Fruit fly (Drosophila melanogaster) whole organism, embryonic: ENCODE results near the gene CG32939.

Experiments used
- Bdp1 ChIP-seq: fragments of 200-800 bp; sonication (Bioruptor generic); optimal IDR thresholded peaks from 3 replicates; lab custom pipeline; 2016; ENCODE audit warnings: missing biosample characterization, missing genetic modification characterization
- CG10979 ChIP-seq: fragments of 200-800 bp; sonication (Bioruptor generic); optimal IDR thresholded peaks from 2 replicates; lab custom pipeline; 2018; ENCODE audit warnings: missing biosample characterization, mild to moderate bottlenecking, missing genetic modification characterization, moderate library complexity
- CG11247 ChIP-seq: fragments of 200-800 bp; sonication (Bioruptor generic); IDR thresholded peaks from 2 replicates; pipeline ENCODE4 v1.3.6; 2022; ENCODE audit warnings: missing biosample characterization, missing genetic modification characterization
- CG12155 ChIP-seq: fragments of 200-800 bp; sonication (Bioruptor generic); optimal IDR thresholded peaks from 3 replicates; lab custom pipeline; 2016; ENCODE audit warnings: missing biosample characterization, missing genetic modification characterization
- CG12236 ChIP-seq: fragments of 200-800 bp; sonication (Bioruptor generic); optimal IDR thresholded peaks from 2 replicates; lab custom pipeline; 2016; ENCODE audit warnings: missing biosample characterization, missing genetic modification characterization
- CG12391 ChIP-seq: fragments of 200-800 bp; sonication (Bioruptor generic); optimal IDR thresholded peaks from 3 replicates; lab custom pipeline; 2018; ENCODE audit warnings: missing biosample characterization, mild to moderate bottlenecking, missing genetic modification characterization, moderate library complexity
- CG16813 ChIP-seq: fragments of 200-800 bp; sonication (Bioruptor generic); IDR thresholded peaks from 3 replicates; pipeline ENCODE4 v1.3.6; 2022; ENCODE audit warnings: missing biosample characterization, missing genetic modification characterization; ENCODE audit not compliant: partially characterized antibody
- CG17359 ChIP-seq: fragments of 200-800 bp; sonication (Bioruptor generic); optimal IDR thresholded peaks from 3 replicates; lab custom pipeline; 2018; ENCODE audit warnings: missing biosample characterization, mild to moderate bottlenecking, missing genetic modification characterization, moderate library complexity
- CG18619 ChIP-seq: fragments of 200-800 bp; sonication (Bioruptor generic); optimal IDR thresholded peaks from 3 replicates; lab custom pipeline; 2017; ENCODE audit warnings: missing biosample characterization, mild to moderate bottlenecking, missing genetic modification characterization
- CG2712 ChIP-seq: fragments of 200-800 bp; optimal IDR thresholded peaks from 3 replicates; lab custom pipeline; 2019; ENCODE audit warnings: missing biosample characterization, mild to moderate bottlenecking, missing genetic modification characterization, moderate library complexity
- CG3163 ChIP-seq: fragments of 200-800 bp; sonication (Bioruptor generic); optimal IDR thresholded peaks from 3 replicates; lab custom pipeline; 2016; ENCODE audit warnings: missing biosample characterization, missing genetic modification characterization
- CG32532 ChIP-seq: fragments of 200-800 bp; sonication (Bioruptor generic); IDR thresholded peaks from 2 replicates; pipeline ENCODE4 v1.3.6; 2022; ENCODE audit warnings: missing biosample characterization, missing genetic modification characterization
- CG33557 ChIP-seq: fragments of 200-800 bp; sonication (Bioruptor generic); optimal IDR thresholded peaks from 2 replicates; lab custom pipeline; 2019; ENCODE audit warnings: missing biosample characterization, mild to moderate bottlenecking, missing genetic modification characterization, moderate library complexity
- CG4282 ChIP-seq: fragments of 200-800 bp; sonication (Bioruptor generic); optimal IDR thresholded peaks from 2 replicates; lab custom pipeline; 2016; ENCODE audit warnings: missing biosample characterization, missing genetic modification characterization
- CG6813 ChIP-seq: fragments of 200-800 bp; sonication (Bioruptor generic); optimal IDR thresholded peaks from 2 replicates; lab custom pipeline; 2017; ENCODE audit warnings: missing biosample characterization, missing genetic modification characterization, mild to moderate bottlenecking, moderate library complexity, missing genetic modification reagents
- CG7357 ChIP-seq: fragments of 200-800 bp; sonication (Bioruptor generic); IDR thresholded peaks from 3 replicates; pipeline ENCODE4 v1.3.6; 2022; ENCODE audit warnings: missing biosample characterization, missing genetic modification characterization
- CG7786 ChIP-seq: fragments of 200-800 bp; sonication (Bioruptor generic); optimal IDR thresholded peaks from 2 replicates; lab custom pipeline; 2016; ENCODE audit warnings: missing biosample characterization, missing genetic modification characterization
- CG8290 ChIP-seq, 3 experiments: fragments of 200-800 bp; sonication (Bioruptor generic); optimal IDR thresholded peaks; 2 replicates each; lab custom pipeline; 2016 to 2019; ENCODE audit warnings: missing biosample characterization in 3 of 3, missing genetic modification characterization in 3 of 3, mild to moderate bottlenecking in 2 of 3, moderate library complexity in 1 of 3
- CG8944 ChIP-seq: fragments of 200-800 bp; sonication (Bioruptor generic); optimal IDR thresholded peaks from 3 replicates; lab custom pipeline; 2016; ENCODE audit warnings: missing biosample characterization, missing genetic modification characterization
- CG9727 ChIP-seq: fragments of 200-800 bp; sonication (Bioruptor generic); optimal IDR thresholded peaks from 3 replicates; lab custom pipeline; 2017; ENCODE audit warnings: missing biosample characterization, mild to moderate bottlenecking, missing genetic modification characterization
- CrebB ChIP-seq: fragments of 200-800 bp; sonication (Bioruptor generic); optimal IDR thresholded peaks from 3 replicates; lab custom pipeline; 2018; ENCODE audit warnings: missing biosample characterization, mild to moderate bottlenecking, missing genetic modification characterization
- Ets65A ChIP-seq: fragments of 200-800 bp; sonication (Bioruptor generic); peaks from one replicate; lab custom pipeline; 2016; ENCODE audit warnings: missing biosample characterization, missing genetic modification characterization
- Fer1 ChIP-seq: fragments of 200-800 bp; sonication (Bioruptor generic); optimal IDR thresholded peaks from 2 replicates; lab custom pipeline; 2017; ENCODE audit warnings: missing biosample characterization, mild to moderate bottlenecking, missing genetic modification characterization
- Hr51 ChIP-seq, 2 experiments: fragments of 200-800 bp; sonication (Bioruptor generic); optimal IDR thresholded peaks; 2 replicates in 1 of 2; 3 replicates in 1 of 2; lab custom pipeline; 2016 to 2018; ENCODE audit warnings: missing biosample characterization in 2 of 2, missing genetic modification characterization in 2 of 2, mild to moderate bottlenecking in 1 of 2, moderate library complexity in 1 of 2
- Lhr ChIP-seq: fragments of 200-800 bp; sonication (Bioruptor generic); optimal IDR thresholded peaks from 3 replicates; lab custom pipeline; 2017; ENCODE audit warnings: mild to moderate bottlenecking, missing biosample characterization, missing genetic modification reagents, missing genetic modification characterization
- MESR4 ChIP-seq: fragments of 200-800 bp; sonication (Bioruptor generic); optimal IDR thresholded peaks from 2 replicates; lab custom pipeline; 2018; ENCODE audit warnings: missing biosample characterization, mild to moderate bottlenecking, missing genetic modification characterization, moderate library complexity
- Mes4 ChIP-seq: fragments of 200-800 bp; sonication (Bioruptor generic); optimal IDR thresholded peaks from 2 replicates; lab custom pipeline; 2016; ENCODE audit warnings: missing biosample characterization, missing genetic modification characterization
- Myb ChIP-seq: fragments of 200-800 bp; sonication (Bioruptor generic); optimal IDR thresholded peaks from 2 replicates; lab custom pipeline; 2016; ENCODE audit warnings: missing biosample characterization, missing genetic modification characterization
- Six4 ChIP-seq: fragments of 200-800 bp; sonication (Bioruptor generic); optimal IDR thresholded peaks from 2 replicates; lab custom pipeline; 2016; ENCODE audit warnings: missing biosample characterization, missing genetic modification characterization
- Trl ChIP-seq, 3 experiments: fragments of >200 bp in 2 of 3; fragments of 200-800 bp in 1 of 3; sonication (Bioruptor generic) in 1 of 3; optimal IDR thresholded peaks; 2 replicates in 1 of 3; 3 replicates in 2 of 3; lab custom pipeline; 2016 to 2017; ENCODE audit warnings: missing biosample characterization in 1 of 3, missing genetic modification characterization in 1 of 3
- ara ChIP-seq: fragments of 200-800 bp; sonication (Bioruptor generic); IDR thresholded peaks from 2 replicates; pipeline ENCODE4 v1.3.6; 2022; ENCODE audit warnings: missing biosample characterization, missing genetic modification characterization
- bigmax ChIP-seq: fragments of 200-800 bp; sonication (Bioruptor generic); optimal IDR thresholded peaks from 2 replicates; lab custom pipeline; 2018; ENCODE audit warnings: missing biosample characterization, mild to moderate bottlenecking, missing genetic modification characterization
- btn ChIP-seq: fragments of 200-800 bp; sonication (Bioruptor generic); optimal IDR thresholded peaks from 2 replicates; lab custom pipeline; 2016; ENCODE audit warnings: missing biosample characterization, missing genetic modification characterization
- chif ChIP-seq, 2 experiments: fragments of 200-800 bp; sonication (Bioruptor generic); optimal IDR thresholded peaks; 3 replicates each; lab custom pipeline; 2016; ENCODE audit warnings: missing biosample characterization in 2 of 2, missing genetic modification characterization in 2 of 2
- dpn ChIP-seq, 2 experiments: fragments of 200-800 bp; sonication (Bioruptor generic); optimal IDR thresholded peaks; 3 replicates each; lab custom pipeline; 2016; ENCODE audit warnings: missing biosample characterization in 2 of 2, missing genetic modification characterization in 2 of 2
- ewg ChIP-seq: fragments of 200-800 bp; sonication (Bioruptor generic); optimal IDR thresholded peaks from 3 replicates; lab custom pipeline; 2017; ENCODE audit warnings: mild to moderate bottlenecking, missing biosample characterization, missing genetic modification reagents, missing genetic modification characterization
- gcm ChIP-seq: fragments of 200-800 bp; sonication (Bioruptor generic); optimal IDR thresholded peaks from 2 replicates; lab custom pipeline; 2019; ENCODE audit warnings: missing biosample characterization, mild to moderate bottlenecking, missing genetic modification characterization, moderate library complexity
- hbn ChIP-seq: fragments of 200-800 bp; sonication (Bioruptor generic); IDR thresholded peaks from 2 replicates; pipeline ENCODE4 v1.3.6; 2022; ENCODE audit warnings: missing biosample characterization, missing genetic modification characterization; ENCODE audit not compliant: partially characterized antibody
- kay ChIP-seq: fragments of 200-800 bp; sonication (Bioruptor generic); optimal IDR thresholded peaks from 2 replicates; lab custom pipeline; 2016; ENCODE audit warnings: missing biosample characterization, missing genetic modification characterization
- mirr ChIP-seq: fragments of 200-800 bp; sonication (Bioruptor generic); optimal IDR thresholded peaks from 3 replicates; lab custom pipeline; 2018; ENCODE audit warnings: missing biosample characterization, mild to moderate bottlenecking, missing genetic modification characterization
- nau ChIP-seq: fragments of 200-800 bp; sonication (Bioruptor generic); optimal IDR thresholded peaks from 3 replicates; lab custom pipeline; 2017; ENCODE audit warnings: missing biosample characterization, mild to moderate bottlenecking, missing genetic modification characterization, missing genetic modification reagents
- nmo ChIP-seq: fragments of 200-800 bp; sonication (Bioruptor generic); optimal IDR thresholded peaks from 2 replicates; lab custom pipeline; 2018; ENCODE audit warnings: missing biosample characterization, mild to moderate bottlenecking, missing genetic modification characterization, moderate library complexity
- pum ChIP-seq: fragments of 200-800 bp; sonication (Bioruptor generic); optimal IDR thresholded peaks from 2 replicates; lab custom pipeline; 2016; ENCODE audit warnings: missing biosample characterization, missing genetic modification characterization
- schlank ChIP-seq: fragments of 200-800 bp; sonication (Bioruptor generic); optimal IDR thresholded peaks from 2 replicates; lab custom pipeline; 2018; ENCODE audit warnings: missing biosample characterization, mild to moderate bottlenecking, missing genetic modification characterization
- sqz ChIP-seq: fragments of 200-800 bp; sonication (Bioruptor generic); optimal IDR thresholded peaks from 3 replicates; lab custom pipeline; 2018; ENCODE audit warnings: missing biosample characterization, mild to moderate bottlenecking, missing genetic modification characterization
- tin ChIP-seq: fragments of 200-800 bp; sonication (Bioruptor generic); optimal IDR thresholded peaks from 3 replicates; lab custom pipeline; 2016; ENCODE audit warnings: missing biosample characterization, missing genetic modification characterization
- toy ChIP-seq: fragments of 200-800 bp; sonication (Bioruptor generic); IDR thresholded peaks from 2 replicates; pipeline ENCODE4 v1.3.6; 2022; ENCODE audit warnings: missing biosample characterization, missing genetic modification characterization
- zf30C ChIP-seq: fragments of 200-800 bp; sonication (Bioruptor generic); optimal IDR thresholded peaks from 3 replicates; lab custom pipeline; 2018; ENCODE audit warnings: missing biosample characterization, mild to moderate bottlenecking, missing genetic modification characterization

The CG32939 gene

dm6 chr3R:9705008-9705628, 12.2 kb downstream of the CG32939 start, which contains the start of gene Unc-115a (continued):
- TF ChIP-seq nmo (GFP tag; lab: Kevin White, UChicago) (peak; percentile 63), Hr51 (GFP tag; optimal IDR thresholded peaks at IDR 0.05; lab: Kevin White, UChicago) (peak in 1 of 2 experiments; percentile 6), gcm (GFP tag; lab: Kevin White, UChicago) (peak; percentile 42), CrebB (tag; lab: Kevin White, UChicago) (peak; percentile 18), hbn (GFP tag; lab: Robert Waterston, UW) (no peak), toy (GFP tag; lab: Robert Waterston, UW) (no peak), CG32532 (GFP tag; lab: Robert Waterston, UW) (no peak), CG12155 (peak; percentile 35), schlank (tag; lab: Kevin White, UChicago) (peak; percentile 13), ara (GFP tag; lab: Robert Waterston, UW) (no peak), CG8944 (GFP tag; lab: Kevin White, UChicago) (peak; percentile 42), Six4 (peak; percentile 23), Fer1 (GFP tag; lab: Kevin White, UChicago) (peak; percentile 23), Mes4 (GFP tag; lab: Kevin White, UChicago) (peak; percentile 61), kay (GFP tag; lab: Kevin White, UChicago) (peak; percentile 38), ewg (GFP tag; lab: Kevin White, UChicago) (peak; percentile 15), CG4282 (peak; percentile 56), nau (GFP tag; lab: Kevin White, UChicago) (no peak), CG17359 (tag; lab: Kevin White, UChicago) (peak; percentile 57), pum (peak; percentile 6), Bdp1 (peak; percentile 40), Trl (optimal IDR thresholded peaks at IDR 0.05; lab: Kevin White, UChicago) (no peak), Trl (GFP tag; optimal IDR thresholded peaks at IDR 0.05; lab: Kevin White, UChicago) (peak; percentile 30), MESR4 (GFP tag; lab: Kevin White, UChicago) (peak; percentile 53), btn (GFP tag; lab: Kevin White, UChicago) (no peak), CG18619 (no peak), CG10979 (tag; lab: Kevin White, UChicago) (peak; percentile 36), Lhr (GFP tag; lab: Kevin White, UChicago) (peak; percentile 92), Ets65A (GFP tag; lab: Kevin White, UChicago) (peak; percentile 90), CG7357 (GFP tag; lab: Robert Waterston, UW) (no peak), CG3163 (peak; percentile 58), CG9727 (GFP tag; lab: Kevin White, UChicago) (peak; percentile 52), chif (GFP tag; optimal IDR thresholded peaks at IDR 0.05; lab: Kevin White, UChicago) (peak in 1 of 2 experiments; percentile 20), CG12391 (tag; lab: Kevin White, UChicago) (peak; percentile 59), CG6813 (GFP tag; lab: Kevin White, UChicago) (peak; percentile 54), CG8290 (GFP tag; optimal IDR thresholded peaks at IDR 0.05; lab: Kevin White, UChicago) (peak; percentile 12), CG8290 (tag; optimal IDR thresholded peaks at IDR 0.05; lab: Kevin White, UChicago) (peak in 1 of 2 experiments; percentile 86), CG7786 (GFP tag; lab: Kevin White, UChicago) (peak; percentile 13), Myb (GFP tag; lab: Kevin White, UChicago) (peak; percentile 72), CG33557 (GFP tag; lab: Kevin White, UChicago) (peak; percentile 26), CG2712 (tag; lab: Kevin White, UChicago) (peak; percentile 73), tin (peak; percentile 45), CG16813 (GFP tag; lab: Robert Waterston, UW) (no peak), mirr (GFP tag; lab: Kevin White, UChicago) (peak; percentile 40), zf30C (peak; percentile 30), dpn (GFP tag; optimal IDR thresholded peaks at IDR 0.05; lab: Kevin White, UChicago) (peak; percentile 36 to 47), CG11247 (GFP tag; lab: Robert Waterston, UW) (no peak), bigmax (peak; percentile 86), sqz (peak; percentile 59), CG12236 (GFP tag; lab: Kevin White, UChicago) (peak; percentile 43)
